Worm (Caenorhabditis elegans): ENCODE measurements around the gene asm-1.

The asm-1 gene

ce11 chrII:6919363-6919851 is 9.5 kb downstream of the asm-1 start, which contains the start of gene B0252.1 (continued):
- no peak for TF ChIP-seq spr-1 (tag; optimal IDR thresholded peaks at IDR 0.05)
- no peak for TF ChIP-seq zip-11 (GFP tag; IDR thresholded peaks at IDR 0.05)

ce11 chrII:6923792-6924191 is 13.9 kb downstream of the asm-1 start:
- no peak for TF ChIP-seq aha-1 (tag)

DNA sequence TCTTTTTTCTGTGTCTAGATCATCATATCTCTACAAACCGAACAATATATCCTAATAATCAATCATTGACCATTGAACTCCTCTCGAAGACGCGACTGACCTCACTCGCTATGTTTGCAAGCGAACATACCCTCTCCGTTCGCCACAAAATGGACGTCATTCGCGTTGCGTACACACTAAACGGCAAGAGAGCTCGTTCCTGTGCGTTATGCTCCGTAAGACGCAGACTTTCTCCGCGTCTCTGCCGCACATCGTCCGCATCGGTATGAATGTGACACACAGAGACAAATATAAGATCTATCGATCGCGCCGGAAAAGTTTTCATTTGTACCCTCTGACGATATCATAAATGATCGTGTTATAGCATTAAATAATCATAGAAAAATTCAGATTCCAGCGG is 16.2 kb downstream of the asm-1 start:
- TF ChIP-seq madf-9 (GFP tag; conservative IDR thresholded peaks at IDR 0.05) (peak; percentile 81), nhr-76 (tag; optimal IDR thresholded peaks at IDR 0.05) (no peak)

DNA sequence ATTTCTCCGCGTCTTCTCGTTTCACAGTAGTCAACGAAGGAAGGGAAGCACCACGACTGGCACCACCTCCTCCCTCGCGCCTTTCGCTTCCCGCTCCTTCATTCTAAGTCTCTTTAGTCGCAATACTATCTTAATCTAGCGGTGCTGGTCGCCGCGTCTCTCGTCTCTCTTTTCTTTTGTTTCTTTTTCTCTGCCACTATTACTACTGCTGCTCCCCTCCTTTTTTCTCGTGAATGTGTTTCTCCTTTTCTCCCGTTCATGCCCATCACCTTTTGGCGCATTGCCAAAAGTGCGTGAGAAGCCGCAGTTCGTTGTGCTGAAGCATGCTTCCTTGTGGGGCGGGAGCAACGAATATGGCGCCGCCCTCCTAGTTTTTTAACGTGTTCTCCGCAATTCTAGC is 16.6 kb downstream of the asm-1 start:
- 0 out of 2 replicates have a peak, but pooled peaks have one; percentile 16 for TF ChIP-seq zfp-3 (GFP tag; conservative IDR thresholded peaks at IDR 0.05)
- TF ChIP-seq nhr-76 (tag; optimal IDR thresholded peaks at IDR 0.05): no peak
- no peak for TF ChIP-seq Y5F2A.4 (GFP tag; optimal IDR thresholded peaks at IDR 0.05)
- TF ChIP-seq unc-39 (tag; optimal IDR thresholded peaks at IDR 0.05): no peak
- TF ChIP-seq F44E2.7 (GFP tag; IDR thresholded peaks at IDR 0.05): no peak
- TF ChIP-seq zip-11 (GFP tag; IDR thresholded peaks at IDR 0.05): no peak
- no peak for TF ChIP-seq R02D3.7 (tag; optimal IDR thresholded peaks at IDR 0.05)
- no peak for TF ChIP-seq gei-8 (GFP tag; optimal IDR thresholded peaks at IDR 0.05)
- TF ChIP-seq lin-1 (GFP tag; IDR thresholded peaks at IDR 0.05): peak; percentile 73; the same call in 1 of the 2 replicates
- no peak for TF ChIP-seq mxl-2 (GFP tag; conservative IDR thresholded peaks at IDR 0.05)
- TF ChIP-seq F26F4.8 (GFP tag; conservative IDR thresholded peaks at IDR 0.05): no peak
- TF ChIP-seq madf-5 (GFP tag; IDR thresholded peaks at IDR 0.05): no peak
- peak; percentile 23; the same call in 1 of the 2 replicates for TF ChIP-seq arid-1 (GFP tag; conservative IDR thresholded peaks at IDR 0.05)
- no peak for TF ChIP-seq D1046.2 (GFP tag; IDR thresholded peaks at IDR 0.05)
- TF ChIP-seq daf-19 (GFP tag; conservative IDR thresholded peaks at IDR 0.05): no peak
- no peak for TF ChIP-seq unc-62 (GFP tag; optimal IDR thresholded peaks at IDR 0.05 in 1 of 2)
- no peak for TF ChIP-seq unc-62 (tag; optimal IDR thresholded peaks at IDR 0.05)
- peak; percentile 34 for TF ChIP-seq ceh-28 (tag; optimal IDR thresholded peaks at IDR 0.05)
- TF ChIP-seq fkh-10 (GFP tag; optimal IDR thresholded peaks at IDR 0.05): peak; percentile 42
- TF ChIP-seq vab-7 (GFP tag; IDR thresholded peaks at IDR 0.05): no peak
- no peak for TF ChIP-seq ztf-7 (tag; optimal IDR thresholded peaks at IDR 0.05)
- TF ChIP-seq pha-4 (GFP tag; IDR thresholded peaks at IDR 0.05): peak; percentile 76; the same call in 1 of the 2 replicates
- TF ChIP-seq pha-4 (tag; optimal IDR thresholded peaks at IDR 0.05): peak; percentile 30
- peak; percentile 56 for TF ChIP-seq lin-13 (GFP tag; optimal IDR thresholded peaks at IDR 0.05)
- TF ChIP-seq dmd-8 (GFP tag; IDR thresholded peaks at IDR 0.05): no peak
- TF ChIP-seq ceh-62 (tag; optimal IDR thresholded peaks at IDR 0.05): no peak
- TF ChIP-seq zip-2 (tag; optimal IDR thresholded peaks at IDR 0.05): no peak
- TF ChIP-seq mep-1 (tag; optimal IDR thresholded peaks at IDR 0.05): peak; percentile 91
- TF ChIP-seq lin-39 (tag; optimal IDR thresholded peaks at IDR 0.05): no peak
- TF ChIP-seq F37D6.2 (tag; optimal IDR thresholded peaks at IDR 0.05): peak; percentile 44
- TF ChIP-seq mdl-1 (tag; optimal IDR thresholded peaks at IDR 0.05): peak; percentile 61 to 91
- peak; percentile 13; the same call in 1 of the 2 replicates for TF ChIP-seq ceh-20 (GFP tag; IDR thresholded peaks at IDR 0.05)
- peak; percentile 41 for TF ChIP-seq lin-38 (GFP tag; IDR thresholded peaks at IDR 0.05)
- TF ChIP-seq skn-1 (tag; optimal IDR thresholded peaks at IDR 0.05): no peak
- peak; percentile 68 for TF ChIP-seq set-16 (GFP tag; IDR thresholded peaks at IDR 0.05)
- no peak for TF ChIP-seq spr-3 (GFP tag; optimal IDR thresholded peaks at IDR 0.05)
- TF ChIP-seq sdz-12 (GFP tag; optimal IDR thresholded peaks at IDR 0.05): no peak
- peak; percentile 56 for TF ChIP-seq nhr-77 (tag; optimal IDR thresholded peaks at IDR 0.05)
- TF ChIP-seq dve-1 (tag; optimal IDR thresholded peaks at IDR 0.05; ENCODE audit: insufficient read depth): peak; percentile 93
- TF ChIP-seq aly-2 (tag; optimal IDR thresholded peaks at IDR 0.05): no peak
- no peak for TF ChIP-seq ceh-82 (tag; optimal IDR thresholded peaks at IDR 0.05)
- no peak for TF ChIP-seq snpc-1.2 (GFP tag; IDR thresholded peaks at IDR 0.05)
- peak; percentile 44 for TF ChIP-seq jun-1 (tag; optimal IDR thresholded peaks at IDR 0.05)
- peak; percentile 40 for TF ChIP-seq nhr-10 (tag; optimal IDR thresholded peaks at IDR 0.05)
